Worm (Caenorhabditis elegans): Measurements from ENCODE around the gene C01G10.9.

The C01G10.9 gene

DNA sequence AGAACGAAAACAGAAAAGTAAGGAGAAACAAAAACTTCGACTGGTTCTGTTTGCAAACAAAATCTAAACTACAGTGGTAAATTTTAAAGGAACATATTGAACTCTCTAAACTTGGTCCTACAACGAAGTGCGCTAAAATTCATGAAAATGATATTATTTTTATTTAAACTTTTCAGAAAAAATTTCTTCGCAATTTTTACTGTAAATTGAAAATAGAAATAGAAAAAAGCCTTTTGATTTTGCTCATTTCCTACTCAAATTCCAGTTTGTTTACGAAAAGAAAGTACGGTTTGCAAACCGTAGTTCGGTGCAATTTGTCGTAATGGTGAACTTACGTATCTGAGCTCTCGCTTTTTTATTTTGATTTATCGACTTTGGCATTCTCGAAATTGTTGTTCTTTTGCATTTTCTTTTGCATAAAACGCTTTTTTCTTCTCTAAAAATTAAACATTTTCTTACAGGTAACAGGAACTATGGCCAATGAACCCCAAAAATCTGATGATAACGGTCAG, 16.4 kb upstream of the C01G10.9 start, which contains the start of gene otub-1:
Gene otub-1 (plus strand): TSS at position 462 of the 512 bp plus-strand sequence.
- no peak for TF ChIP-seq nhr-237 (tag; optimal IDR thresholded peaks at IDR 0.05)
- no peak for TF ChIP-seq blmp-1 (tag; optimal IDR thresholded peaks at IDR 0.05)
- TF ChIP-seq ham-2 (GFP tag; optimal IDR thresholded peaks at IDR 0.05), result no peak
- TF ChIP-seq M03D4.4 (tag; optimal IDR thresholded peaks at IDR 0.05), result no peak
- no peak for TF ChIP-seq sptf-1 (tag; optimal IDR thresholded peaks at IDR 0.05)
- TF ChIP-seq mls-2 (tag; optimal IDR thresholded peaks at IDR 0.05), result no peak
- TF ChIP-seq unc-62 (GFP tag; optimal IDR thresholded peaks at IDR 0.05), result no peak
- no peak for TF ChIP-seq hlh-1 (tag; optimal IDR thresholded peaks at IDR 0.05)
- TF ChIP-seq lin-32 (GFP tag; optimal IDR thresholded peaks at IDR 0.05), result no peak
- no peak for TF ChIP-seq snpc-4 (tag; optimal IDR thresholded peaks at IDR 0.05)
- TF ChIP-seq lsy-2 (tag; optimal IDR thresholded peaks at IDR 0.05), result no peak
- TF ChIP-seq nhr-28 (tag; optimal IDR thresholded peaks at IDR 0.05), result no peak
- no peak for TF ChIP-seq cnd-1 (tag; optimal IDR thresholded peaks at IDR 0.05)
- no peak for TF ChIP-seq unc-39 (tag; optimal IDR thresholded peaks at IDR 0.05)

DNA sequence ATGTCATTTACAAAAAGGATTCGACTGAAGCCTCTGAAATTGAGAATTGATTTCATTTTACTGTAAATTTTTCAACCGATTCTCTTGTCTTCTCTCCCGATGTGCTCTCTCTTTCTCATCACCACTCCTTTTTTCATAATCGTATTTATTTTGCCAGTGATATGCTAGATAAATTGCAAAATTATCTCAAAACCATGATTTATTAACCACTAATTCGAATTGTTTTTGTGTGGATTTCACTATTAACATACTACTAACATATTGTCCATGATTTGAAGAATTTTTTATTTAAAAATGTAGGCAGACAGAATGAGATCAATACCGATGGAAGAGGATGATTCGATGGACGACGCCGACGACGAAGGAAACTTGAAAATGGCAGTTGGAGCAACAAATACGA, 15.2 kb upstream of the C01G10.9 start, which contains the start of gene C25D7.10:
Gene C25D7.10 (plus strand): TSS at position 301 of the 400 bp plus-strand sequence.
- TF ChIP-seq ceh-43 (GFP tag; optimal IDR thresholded peaks at IDR 0.05), result no peak
- no peak for TF ChIP-seq pha-4 (tag; optimal IDR thresholded peaks at IDR 0.05)
- TF ChIP-seq hlh-1 (tag; optimal IDR thresholded peaks at IDR 0.05), result no peak
- no peak for TF ChIP-seq nhr-12 (tag; optimal IDR thresholded peaks at IDR 0.05)
- TF ChIP-seq elt-3 (tag; optimal IDR thresholded peaks at IDR 0.05), result no peak
- no peak for TF ChIP-seq elt-1 (tag; optimal IDR thresholded peaks at IDR 0.05; ENCODE audit: borderline replicate concordance, insufficient read depth)
- TF ChIP-seq lin-32 (GFP tag; optimal IDR thresholded peaks at IDR 0.05), result no peak
- TF ChIP-seq drap-1 (GFP tag; optimal IDR thresholded peaks at IDR 0.05), result no peak
- TF ChIP-seq ceh-39 (tag; optimal IDR thresholded peaks at IDR 0.05), result no peak
- no peak for TF ChIP-seq blmp-1 (tag; optimal IDR thresholded peaks at IDR 0.05)
- TF ChIP-seq mls-2 (tag; optimal IDR thresholded peaks at IDR 0.05), result no peak

DNA sequence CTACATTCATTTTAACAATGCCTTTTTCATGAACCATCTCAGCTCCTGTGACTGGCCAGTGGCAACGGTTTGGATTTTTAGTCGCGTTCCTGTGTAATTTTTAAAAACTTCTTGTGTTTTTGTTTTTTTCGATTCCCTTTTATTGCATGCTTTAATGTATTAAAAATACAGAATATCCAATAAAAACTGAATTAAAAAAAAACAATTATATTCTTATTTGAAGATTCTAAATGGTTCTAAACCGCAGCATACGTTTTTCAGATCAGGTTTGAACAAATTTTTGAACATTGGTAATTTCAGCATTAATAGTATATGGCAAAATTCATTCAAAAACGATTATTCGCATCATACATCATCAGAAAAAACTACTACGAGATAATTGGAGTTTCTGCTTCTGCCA, 14.0 kb upstream of the C01G10.9 start, which contains the start of gene dnj-3:
Gene dnj-3 (plus strand): TSS at position 301 of the 400 bp plus-strand sequence.
- TF ChIP-seq drap-1 (GFP tag; optimal IDR thresholded peaks at IDR 0.05), result no peak
- no peak for TF ChIP-seq hlh-1 (tag; optimal IDR thresholded peaks at IDR 0.05)

DNA sequence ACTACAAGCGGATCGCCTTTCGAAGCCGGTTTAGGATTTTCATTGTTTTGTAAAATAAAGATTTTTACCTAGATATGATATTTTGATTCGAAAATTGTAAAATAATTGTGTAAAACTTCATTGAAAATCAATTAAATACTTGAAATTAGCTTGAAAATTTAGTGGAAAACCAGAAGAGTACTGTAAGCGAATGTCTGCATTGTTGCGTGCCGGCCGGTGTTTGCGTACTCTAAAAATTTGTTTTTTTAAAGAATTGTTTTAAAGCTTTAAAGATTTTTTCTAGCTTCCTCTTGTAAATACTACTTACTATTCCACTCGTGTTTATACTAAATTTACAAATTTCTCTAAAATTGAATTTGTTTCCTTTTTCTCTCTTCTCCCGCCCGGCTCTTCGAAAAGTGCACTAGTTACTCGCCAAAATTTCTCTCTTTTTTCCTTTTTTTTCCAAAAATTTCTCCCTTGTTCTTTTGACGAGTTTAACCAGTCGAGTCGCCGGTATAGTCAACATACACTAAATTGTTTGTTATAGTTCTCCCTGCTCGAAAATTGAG, 12.8 kb upstream of the C01G10.9 start:
- TF ChIP-seq ces-1 (GFP tag; optimal IDR thresholded peaks at IDR 0.05) (peak; percentile 87), sem-2 (GFP tag; optimal IDR thresholded peaks at IDR 0.05) (no peak), nhr-237 (tag; optimal IDR thresholded peaks at IDR 0.05) (no peak), lin-32 (GFP tag; optimal IDR thresholded peaks at IDR 0.05) (no peak), lsy-2 (tag; optimal IDR thresholded peaks at IDR 0.05) (peak; percentile 82), nhr-2 (tag; optimal IDR thresholded peaks at IDR 0.05) (no peak)

DNA sequence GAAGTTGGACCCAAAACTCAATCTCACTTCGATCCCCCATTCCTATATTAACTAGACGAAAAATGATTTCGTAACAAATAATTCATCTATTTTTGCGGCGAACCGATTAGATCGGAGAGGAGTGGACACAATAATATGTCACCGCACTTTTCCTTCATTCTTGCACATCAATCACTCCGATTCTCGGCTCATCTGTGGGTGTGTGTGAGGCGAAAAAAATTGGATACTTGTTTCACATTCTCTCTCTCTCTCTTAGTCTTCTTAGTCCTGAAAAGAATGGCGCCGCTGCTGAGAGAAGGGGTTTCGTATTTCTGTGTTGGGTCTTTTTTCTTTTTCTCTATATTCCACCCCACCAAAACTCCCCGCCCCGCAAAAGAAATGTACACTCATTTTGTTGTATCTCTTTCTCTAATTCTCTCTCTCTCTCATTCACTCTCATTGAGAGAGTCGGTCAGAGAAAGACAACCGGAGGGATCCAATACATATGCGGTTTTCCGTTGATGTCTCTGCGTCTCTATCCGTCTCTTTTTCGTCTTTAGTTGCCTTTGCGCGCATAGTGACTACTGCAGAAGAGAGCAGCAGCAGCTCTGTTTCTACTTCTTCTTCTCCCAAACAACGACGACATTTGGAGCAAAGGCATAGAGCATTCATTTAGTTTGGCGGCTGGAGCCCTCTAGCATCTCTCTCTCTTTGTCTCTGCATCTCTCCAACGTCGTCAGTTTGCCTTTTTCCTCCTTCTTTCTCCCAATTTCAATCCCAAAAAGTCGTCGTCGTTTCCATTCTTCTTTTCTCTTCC, 11.1 kb upstream of the C01G10.9 start, which contains the start of gene unc-76:
Gene unc-76 (plus strand): TSS at position 746 of the 796 bp plus-strand sequence.
- TF ChIP-seq flh-1 (GFP tag; optimal IDR thresholded peaks at IDR 0.05), result no peak
- peak; percentile 26 for TF ChIP-seq cnd-1 (tag; optimal IDR thresholded peaks at IDR 0.05)
- TF ChIP-seq snpc-4 (tag; optimal IDR thresholded peaks at IDR 0.05), result no peak
- TF ChIP-seq bed-3 (GFP tag; optimal IDR thresholded peaks at IDR 0.05), result no peak
- TF ChIP-seq lin-32 (GFP tag; optimal IDR thresholded peaks at IDR 0.05), result no peak
- no peak for TF ChIP-seq elt-1 (tag; optimal IDR thresholded peaks at IDR 0.05; ENCODE audit: borderline replicate concordance, insufficient read depth)
- no peak for TF ChIP-seq nhr-12 (tag; optimal IDR thresholded peaks at IDR 0.05)
- no peak for TF ChIP-seq lin-13 (tag; optimal IDR thresholded peaks at IDR 0.05)
- no peak for TF ChIP-seq tbx-8 (GFP tag; optimal IDR thresholded peaks at IDR 0.05)
- TF ChIP-seq unc-120 (tag; optimal IDR thresholded peaks at IDR 0.05; ENCODE audit: poor library complexity, severe bottlenecking), result peak; percentile 99
- no peak for TF ChIP-seq ceh-43 (GFP tag; optimal IDR thresholded peaks at IDR 0.05)
- TF ChIP-seq lsy-2 (tag; optimal IDR thresholded peaks at IDR 0.05), result peak; percentile 52
- peak; percentile 91 for TF ChIP-seq ces-1 (GFP tag; optimal IDR thresholded peaks at IDR 0.05)
- peak; percentile 44 for TF ChIP-seq mep-1 (tag; optimal IDR thresholded peaks at IDR 0.05)
- TF ChIP-seq nhr-28 (tag; optimal IDR thresholded peaks at IDR 0.05), result no peak
- TF ChIP-seq nhr-237 (tag; optimal IDR thresholded peaks at IDR 0.05), result peak; percentile 60
- no peak for TF ChIP-seq blmp-1 (tag; optimal IDR thresholded peaks at IDR 0.05)
- peak; percentile 65 for TF ChIP-seq ceh-39 (tag; optimal IDR thresholded peaks at IDR 0.05)
- TF ChIP-seq sptf-1 (tag; optimal IDR thresholded peaks at IDR 0.05), result peak; percentile 35
- no peak for TF ChIP-seq ham-2 (GFP tag; optimal IDR thresholded peaks at IDR 0.05)
- TF ChIP-seq nhr-2 (tag; optimal IDR thresholded peaks at IDR 0.05), result peak; percentile 39
- TF ChIP-seq mls-2 (tag; optimal IDR thresholded peaks at IDR 0.05), result peak; percentile 57
- no peak for TF ChIP-seq sem-2 (GFP tag; optimal IDR thresholded peaks at IDR 0.05)
- TF ChIP-seq nhr-76 (tag; optimal IDR thresholded peaks at IDR 0.05), result no peak
- no peak for TF ChIP-seq mab-5 (tag; optimal IDR thresholded peaks at IDR 0.05)
- no peak for TF ChIP-seq unc-39 (tag; optimal IDR thresholded peaks at IDR 0.05)
- TF ChIP-seq ztf-11 (tag; optimal IDR thresholded peaks at IDR 0.05), result no peak
- TF ChIP-seq ceh-83 (GFP tag; optimal IDR thresholded peaks at IDR 0.05), result no peak
- no peak for TF ChIP-seq M03D4.4 (tag; optimal IDR thresholded peaks at IDR 0.05)
- peak; percentile 79 for TF ChIP-seq pha-4 (tag; optimal IDR thresholded peaks at IDR 0.05)
- TF ChIP-seq zip-8 (tag; optimal IDR thresholded peaks at IDR 0.05), result no peak
- no peak for TF ChIP-seq elt-3 (tag; optimal IDR thresholded peaks at IDR 0.05)
- peak; percentile 62 for TF ChIP-seq hlh-1 (tag; optimal IDR thresholded peaks at IDR 0.05)
- TF ChIP-seq unc-62 (GFP tag; optimal IDR thresholded peaks at IDR 0.05), result peak; percentile 94
- TF ChIP-seq drap-1 (GFP tag; optimal IDR thresholded peaks at IDR 0.05), result peak; percentile 80
